Fruit fly (Drosophila melanogaster): ENCODE data around the gene spz.

The spz gene

dm6 chr3R:27069810-27070625, at the start of gene spz:
Gene spz, minus strand, starts transcription at chr3R:27070070.
- peak; percentile 61 to 89 for TF ChIP-seq dl (GFP tag; optimal IDR thresholded peaks at IDR 0.05; ENCODE audit: insufficient read depth in 1 of 2, partially characterized antibody in 2 of 2)
- no peak for TF ChIP-seq Hr78 (GFP tag; optimal IDR thresholded peaks at IDR 0.05)
- TF ChIP-seq CrebA (GFP tag; optimal IDR thresholded peaks at IDR 0.05; ENCODE audit: borderline replicate concordance): no peak
- peak; percentile 49 for TF ChIP-seq h (GFP tag; optimal IDR thresholded peaks at IDR 0.05)
- no peak for TF ChIP-seq Abd-B (GFP tag; optimal IDR thresholded peaks at IDR 0.05)
- TF ChIP-seq Hnf4 (GFP tag; optimal IDR thresholded peaks at IDR 0.05): no peak
- no peak for TF ChIP-seq psq (GFP tag; optimal IDR thresholded peaks at IDR 0.05)
- TF ChIP-seq tai (GFP tag; optimal IDR thresholded peaks at IDR 0.05): no peak
- TF ChIP-seq Sp1 (GFP tag; optimal IDR thresholded peaks at IDR 0.05): no peak
- no peak for TF ChIP-seq usp (GFP tag; optimal IDR thresholded peaks at IDR 0.05)
- TF ChIP-seq CG32264 (GFP tag; optimal IDR thresholded peaks at IDR 0.05): no peak
- no peak for TF ChIP-seq Rel (GFP tag; optimal IDR thresholded peaks at IDR 0.05)
- TF ChIP-seq Rel (tag; optimal IDR thresholded peaks at IDR 0.05): no peak
- TF ChIP-seq N (GFP tag; optimal IDR thresholded peaks at IDR 0.05): no peak
- TF ChIP-seq Jra (GFP tag; optimal IDR thresholded peaks at IDR 0.05): no peak
- no peak for TF ChIP-seq CG9705 (GFP tag; optimal IDR thresholded peaks at IDR 0.05)
- no peak for TF ChIP-seq lola (GFP tag; optimal IDR thresholded peaks at IDR 0.05)
- no peak for TF ChIP-seq woc (GFP tag; optimal IDR thresholded peaks at IDR 0.05)
- TF ChIP-seq foxo (GFP tag; optimal IDR thresholded peaks at IDR 0.05): peak in 1 of 2 experiments; percentile 6
- peak; percentile 32 for TF ChIP-seq Hr83 (GFP tag; optimal IDR thresholded peaks at IDR 0.05; ENCODE audit: poor library complexity, severe bottlenecking)
- TF ChIP-seq fru (GFP tag; optimal IDR thresholded peaks at IDR 0.05): peak; percentile 7
- TF ChIP-seq br (GFP tag; optimal IDR thresholded peaks at IDR 0.05): no peak
- no peak for TF ChIP-seq pan (optimal IDR thresholded peaks at IDR 0.05)
- no peak for TF ChIP-seq ey (GFP tag; optimal IDR thresholded peaks at IDR 0.05)
- no peak for TF ChIP-seq jim (GFP tag; optimal IDR thresholded peaks at IDR 0.05)
- TF ChIP-seq Dif (GFP tag; optimal IDR thresholded peaks at IDR 0.05; ENCODE audit: partially characterized antibody): peak; percentile 87
- TF ChIP-seq sage (GFP tag; optimal IDR thresholded peaks at IDR 0.05): no peak
- TF ChIP-seq sv (GFP tag; optimal IDR thresholded peaks at IDR 0.05): no peak
- no peak for TF ChIP-seq Mio (GFP tag; optimal IDR thresholded peaks at IDR 0.05)
- peak; percentile 33 for TF ChIP-seq Vsx2 (GFP tag; optimal IDR thresholded peaks at IDR 0.05; ENCODE audit: partially characterized antibody)
- TF ChIP-seq Myc (optimal IDR thresholded peaks at IDR 0.05): no peak
- no peak for TF ChIP-seq brk (GFP tag; optimal IDR thresholded peaks at IDR 0.05)
- no peak for TF ChIP-seq OdsH (GFP tag; optimal IDR thresholded peaks at IDR 0.05)
- peak; percentile 0 for TF ChIP-seq rgr (GFP tag; optimal IDR thresholded peaks at IDR 0.05)
- no peak for TF ChIP-seq HLH106 (tag; optimal IDR thresholded peaks at IDR 0.05)
- TF ChIP-seq Dfd (GFP tag; optimal IDR thresholded peaks at IDR 0.05): no peak
- no peak for TF ChIP-seq dmrt93B (GFP tag; optimal IDR thresholded peaks at IDR 0.05)
- TF ChIP-seq GATAd (GFP tag; optimal IDR thresholded peaks at IDR 0.05): no peak
- no peak for TF ChIP-seq dsf (GFP tag; optimal IDR thresholded peaks at IDR 0.05; ENCODE audit: borderline replicate concordance)

dm6 chr3R:27118346-27118745, 48.5 kb upstream of the spz start, which contains the start of gene CG5882:
Gene CG5882, plus strand, starts transcription at chr3R:27118646.
- TF ChIP-seq h (GFP tag; optimal IDR thresholded peaks at IDR 0.05): no peak
- no peak for TF ChIP-seq Abd-B (GFP tag; optimal IDR thresholded peaks at IDR 0.05)
- no peak for TF ChIP-seq usp (GFP tag; optimal IDR thresholded peaks at IDR 0.05)
- TF ChIP-seq Dfd (GFP tag; optimal IDR thresholded peaks at IDR 0.05): no peak
- TF ChIP-seq Sp1 (GFP tag; optimal IDR thresholded peaks at IDR 0.05): no peak
- TF ChIP-seq HLH106 (tag; optimal IDR thresholded peaks at IDR 0.05): no peak
- TF ChIP-seq GATAd (GFP tag; optimal IDR thresholded peaks at IDR 0.05): no peak
- TF ChIP-seq N (GFP tag; optimal IDR thresholded peaks at IDR 0.05): no peak
